Fruit fly (Drosophila melanogaster): ENCODE measurements around the gene CG42688.

CG42688 gene

dm6 chr2L:19154893-19155389, 27.7 kb downstream of the CG42688 start (continued):
- TF ChIP-seq ttk (GFP tag; IDR thresholded peaks at IDR 0.05) (no peak; the same call in 1 of the 2 replicates), Ptx1 (GFP tag; IDR thresholded peaks at IDR 0.05) (no peak), CG6175 (GFP tag; IDR thresholded peaks at IDR 0.05) (no peak), sc (optimal IDR thresholded peaks at IDR 0.05) (no peak), sc (GFP tag; optimal IDR thresholded peaks at IDR 0.05) (peak; percentile 40), CG3726 (GFP tag; IDR thresholded peaks at IDR 0.05) (no peak), CG11560 (tag; IDR thresholded peaks at IDR 0.05) (no peak; the same call in 2 of the 3 replicates), CG10979 (tag; optimal IDR thresholded peaks at IDR 0.05) (no peak), Hey (tag; optimal IDR thresholded peaks at IDR 0.05) (no peak), CG14441 (GFP tag; IDR thresholded peaks at IDR 0.05) (0 out of 2 replicates have a peak, but pooled peaks have one; percentile 11), CG8290 (GFP tag; optimal IDR thresholded peaks at IDR 0.05) (no peak), CG8290 (tag; optimal IDR thresholded peaks at IDR 0.05) (peak in 1 of 2 experiments; percentile 31), hbn (GFP tag; IDR thresholded peaks at IDR 0.05; ENCODE audit: partially characterized antibody) (no peak), CG1832 (GFP tag; optimal IDR thresholded peaks at IDR 0.05) (peak; percentile 91), Dref (GFP tag; IDR thresholded peaks at IDR 0.05) (no peak), amos (GFP tag; IDR thresholded peaks at IDR 0.05; ENCODE audit: partially characterized antibody) (no peak), abd-A (tag; optimal IDR thresholded peaks at IDR 0.05) (peak; percentile 78), CHES-1-like (GFP tag; optimal IDR thresholded peaks at IDR 0.05) (no peak), Bdp1 (GFP tag; optimal IDR thresholded peaks at IDR 0.05) (no peak), CG11696 (GFP tag; IDR thresholded peaks at IDR 0.05) (0 out of 2 replicates have a peak, but pooled peaks have one; percentile 14), shn (GFP tag; optimal IDR thresholded peaks at IDR 0.05) (no peak), CG1529 (GFP tag; optimal IDR thresholded peaks at IDR 0.05) (no peak), vnd (GFP tag; IDR thresholded peaks at IDR 0.05; ENCODE audit: partially characterized antibody) (no peak), Sry-δ (GFP tag; optimal IDR thresholded peaks at IDR 0.05) (no peak), CG9727 (GFP tag; optimal IDR thresholded peaks at IDR 0.05) (peak; percentile 50), CG7839 (tag; optimal IDR thresholded peaks at IDR 0.05) (no peak), mirr (GFP tag; optimal IDR thresholded peaks at IDR 0.05) (peak; percentile 3), Neu2 (GFP tag; optimal IDR thresholded peaks at IDR 0.05; ENCODE audit: borderline replicate concordance) (no peak), pzg (GFP tag; optimal IDR thresholded peaks at IDR 0.05) (no peak), gce (GFP tag; IDR thresholded peaks at IDR 0.05) (no peak), en (GFP tag; optimal IDR thresholded peaks at IDR 0.05) (no peak), sd (tag; optimal IDR thresholded peaks at IDR 0.05) (peak; percentile 34), Ada2b (GFP tag; IDR thresholded peaks at IDR 0.05) (no peak), Hr78 (GFP tag; optimal IDR thresholded peaks at IDR 0.05) (peak in 1 of 2 experiments; percentile 46), zen (tag; optimal IDR thresholded peaks at IDR 0.05) (peak; percentile 44), BEAF-32 (GFP tag; optimal IDR thresholded peaks at IDR 0.05) (no peak), Side (GFP tag; optimal IDR thresholded peaks at IDR 0.05) (no peak), CG3065 (GFP tag; optimal IDR thresholded peaks at IDR 0.05) (no peak), Bteb2 (GFP tag; optimal IDR thresholded peaks at IDR 0.05) (no peak), CG9437 (GFP tag; optimal IDR thresholded peaks at IDR 0.05) (no peak), Hr51 (GFP tag; optimal IDR thresholded peaks at IDR 0.05) (no peak), hth (optimal IDR thresholded peaks at IDR 0.05) (peak; percentile 13), CG10209 (GFP tag; optimal IDR thresholded peaks at IDR 0.05) (peak; percentile 80), CG14667 (GFP tag; IDR thresholded peaks at IDR 0.05) (no peak), dpn (GFP tag; optimal IDR thresholded peaks at IDR 0.05) (no peak), Fer3 (tag; optimal IDR thresholded peaks at IDR 0.05) (no peak), CG1647 (GFP tag; optimal IDR thresholded peaks at IDR 0.05) (no peak), fd102C (GFP tag; optimal IDR thresholded peaks at IDR 0.05) (no peak), CG17829 (tag; optimal IDR thresholded peaks at IDR 0.05) (no peak), CG17802 (tag; optimal IDR thresholded peaks at IDR 0.05) (no peak), HLHmδ (GFP tag; optimal IDR thresholded peaks at IDR 0.05) (no peak)

All from whole organism, embryonic.